ENCODE assay signal across 5 worm cellular contexts in genomic region chrX:13937910-13938309, ce11.
TF ChIP-seq lines count a peak whose summit lies in the region.

No protein-coding gene starts in this region.

TF ChIP-seq in whole organism, L1 larva, 84 proteins besides CTCF, POLR2A, EP300 and RAD21 (continues in another document):
- TF ChIP-seq snu-23 (GFP tag; optimal IDR thresholded peaks at IDR 0.05; lab: Kevin White, UChicago) (peak; percentile 12), hlh-17 (GFP tag; optimal IDR thresholded peaks at IDR 0.05; lab: Kevin White, UChicago; ENCODE audit: borderline replicate concordance) (no peak), sptf-1 (tag; optimal IDR thresholded peaks at IDR 0.05; lab: Kevin White, UChicago) (no peak), nhr-84 (tag; optimal IDR thresholded peaks at IDR 0.05; lab: Kevin White, UChicago) (no peak), unc-62 (GFP tag; optimal IDR thresholded peaks at IDR 0.05; lab: Kevin White, UChicago) (no peak), nhr-85 (tag; lab: Kevin White, UChicago) (peak; percentile 73), fkh-8 (tag; optimal IDR thresholded peaks at IDR 0.05; lab: Kevin White, UChicago) (no peak), tbx-2 (tag; optimal IDR thresholded peaks at IDR 0.05; lab: Kevin White, UChicago) (no peak), swsn-7 (tag; optimal IDR thresholded peaks at IDR 0.05; lab: Kevin White, UChicago) (no peak), blmp-1 (tag; optimal IDR thresholded peaks at IDR 0.05; lab: Kevin White, UChicago) (peak; percentile 64), tlp-1 (tag; optimal IDR thresholded peaks at IDR 0.05; lab: Kevin White, UChicago) (no peak), Y116A8C.19 (tag; optimal IDR thresholded peaks at IDR 0.05; lab: Kevin White, UChicago; ENCODE audit: borderline replicate concordance) (no peak), dpl-1 (GFP tag; optimal IDR thresholded peaks at IDR 0.05; lab: Kevin White, UChicago) (no peak), lin-13 (GFP tag; optimal IDR thresholded peaks at IDR 0.05; lab: Kevin White, UChicago) (no peak), nhr-28 (tag; optimal IDR thresholded peaks at IDR 0.05; lab: Kevin White, UChicago) (no peak), lsy-2 (tag; optimal IDR thresholded peaks at IDR 0.05; lab: Kevin White, UChicago) (peak in 1 of 2 experiments; percentile 56), nhr-71 (tag; optimal IDR thresholded peaks at IDR 0.05; lab: Kevin White, UChicago) (peak; percentile 21), lin-14 (GFP tag; optimal IDR thresholded peaks at IDR 0.05; lab: Kevin White, UChicago) (no peak), fkh-10 (GFP tag; optimal IDR thresholded peaks at IDR 0.05; lab: Kevin White, UChicago) (no peak)

TF ChIP-seq in whole organism, L2 larva, 48 proteins besides CTCF, POLR2A, EP300 and RAD21:
- TF ChIP-seq lin-11 (tag; optimal IDR thresholded peaks at IDR 0.05; lab: Kevin White, UChicago), result no peak
- TF ChIP-seq lsy-2 (tag; optimal IDR thresholded peaks at IDR 0.05; lab: Kevin White, UChicago), result peak in 1 of 2 experiments; percentile 31
- peak; percentile 9 for TF ChIP-seq elt-3 (tag; optimal IDR thresholded peaks at IDR 0.05; lab: Kevin White, UChicago)
- peak; percentile 33 for TF ChIP-seq nhr-21 (tag; optimal IDR thresholded peaks at IDR 0.05; lab: Kevin White, UChicago)
- TF ChIP-seq mdl-1 (tag; optimal IDR thresholded peaks at IDR 0.05; lab: Kevin White, UChicago), result no peak
- no peak for TF ChIP-seq dmd-4 (tag; optimal IDR thresholded peaks at IDR 0.05; lab: Kevin White, UChicago)

TF ChIP-seq in whole organism, L3 larva, 47 proteins besides CTCF, POLR2A, EP300 and RAD21:
- TF ChIP-seq pha-4 (tag; optimal IDR thresholded peaks at IDR 0.05; lab: Kevin White, UChicago) (no peak), nhr-25 (tag; optimal IDR thresholded peaks at IDR 0.05; lab: Kevin White, UChicago) (peak; percentile 25), nfya-1 (tag; optimal IDR thresholded peaks at IDR 0.05; lab: Kevin White, UChicago; ENCODE audit: insufficient read depth) (peak; percentile 40), elt-3 (tag; optimal IDR thresholded peaks at IDR 0.05; lab: Kevin White, UChicago) (peak; percentile 83 to 98 (median 92)), nhr-23 (tag; optimal IDR thresholded peaks at IDR 0.05; lab: Kevin White, UChicago) (peak; percentile 39)

TF ChIP-seq in whole organism, L4 larva, 104 proteins besides CTCF, POLR2A, EP300 and RAD21:
- TF ChIP-seq vab-7 (GFP tag; IDR thresholded peaks at IDR 0.05; lab: Robert Waterston, UW) (no peak), ceh-20 (GFP tag; IDR thresholded peaks at IDR 0.05; lab: Robert Waterston, UW) (no peak), F37D6.2 (tag; optimal IDR thresholded peaks at IDR 0.05; lab: Kevin White, UChicago) (no peak), gei-8 (GFP tag; optimal IDR thresholded peaks at IDR 0.05; lab: Kevin White, UChicago) (no peak), zip-2 (tag; optimal IDR thresholded peaks at IDR 0.05; lab: Kevin White, UChicago) (no peak), hif-1 (tag; optimal IDR thresholded peaks at IDR 0.05; lab: Kevin White, UChicago) (no peak), dmd-9 (GFP tag; IDR thresholded peaks at IDR 0.05; lab: Robert Waterston, UW) (no peak), rbr-2 (tag; optimal IDR thresholded peaks at IDR 0.05; lab: Kevin White, UChicago) (no peak), nhr-6 (tag; optimal IDR thresholded peaks at IDR 0.05; lab: Kevin White, UChicago) (no peak), lin-38 (GFP tag; IDR thresholded peaks at IDR 0.05; lab: Robert Waterston, UW) (no peak), unc-39 (tag; optimal IDR thresholded peaks at IDR 0.05; lab: Kevin White, UChicago) (no peak), mxl-3 (GFP tag; optimal IDR thresholded peaks at IDR 0.05; lab: Kevin White, UChicago) (peak; percentile 8), ceh-44 (GFP tag; IDR thresholded peaks at IDR 0.05; lab: Robert Waterston, UW) (no peak), hlh-30 (tag; optimal IDR thresholded peaks at IDR 0.05; lab: Kevin White, UChicago; ENCODE audit: insufficient read depth) (peak; percentile 4), mdt-29 (GFP tag; IDR thresholded peaks at IDR 0.05; lab: Robert Waterston, UW) (no peak), zfp-2 (tag; optimal IDR thresholded peaks at IDR 0.05; lab: Kevin White, UChicago) (no peak)

TF ChIP-seq in whole organism, late embryonic, 69 proteins besides CTCF, POLR2A, EP300 and RAD21:
- peak; percentile 8 for TF ChIP-seq nfya-1 (tag; optimal IDR thresholded peaks at IDR 0.05; lab: Kevin White, UChicago)
- no peak for TF ChIP-seq ttx-3 (tag; optimal IDR thresholded peaks at IDR 0.05; lab: Kevin White, UChicago)

Comparison
In these comparisons a context has a peak if more than half of its experiments do, and no peak if none do; other contexts are left out.
1. Of the 29 proteins assayed by ChIP-seq in both whole organism, L4 larva and whole organism, L1 larva: peak only in whole organism, L4 larva: none; only in whole organism, L1 larva: unc-130; in both: none; in neither: 27; mixed calls (peak in some experiments, not most) for 1.